Fruit fly (Drosophila melanogaster) whole organism, embryonic: ENCODE data around the gene QIL1.

ENCODE experiments used
- ATbp ChIP-seq: fragments of 200-800 bp; sonication (Bioruptor generic); optimal IDR thresholded peaks from 2 replicates; lab custom pipeline; 2017; ENCODE audit warnings: missing biosample characterization, mild to moderate bottlenecking, missing genetic modification characterization, missing genetic modification reagents
- B-H2 ChIP-seq: fragments of 200-800 bp; sonication (Bioruptor generic); optimal IDR thresholded peaks from 2 replicates; lab custom pipeline; 2018; ENCODE audit warnings: missing biosample characterization, mild to moderate bottlenecking, missing genetic modification characterization
- Bgb ChIP-seq: fragments of 200-800 bp; sonication (Bioruptor generic); IDR thresholded peaks from 2 replicates; pipeline ENCODE4 v1.3.6; 2022; ENCODE audit warnings: missing biosample characterization, missing genetic modification characterization; ENCODE audit not compliant: partially characterized antibody
- BtbVII ChIP-seq: fragments of 200-800 bp; sonication (Bioruptor generic); optimal IDR thresholded peaks from 3 replicates; lab custom pipeline; 2017; ENCODE audit warnings: missing biosample characterization, mild to moderate bottlenecking, missing genetic modification characterization
- CG12236 ChIP-seq: fragments of 200-800 bp; sonication (Bioruptor generic); optimal IDR thresholded peaks from 2 replicates; lab custom pipeline; 2016; ENCODE audit warnings: missing biosample characterization, missing genetic modification characterization
- CG13287 ChIP-seq: fragments of 200-800 bp; sonication (Bioruptor generic); IDR thresholded peaks from 2 replicates; pipeline ENCODE4 v1.3.6; 2022; ENCODE audit warnings: missing biosample characterization, missing genetic modification characterization; ENCODE audit not compliant: partially characterized antibody
- CG13775 ChIP-seq: fragments of 200-800 bp; sonication (Bioruptor generic); optimal IDR thresholded peaks from 3 replicates; lab custom pipeline; 2017; ENCODE audit warnings: missing biosample characterization, mild to moderate bottlenecking, missing genetic modification characterization
- CG1603 ChIP-seq: fragments of 200-800 bp; sonication (Bioruptor generic); optimal IDR thresholded peaks from 2 replicates; lab custom pipeline; 2019; ENCODE audit warnings: missing biosample characterization, mild to moderate bottlenecking, missing genetic modification characterization, moderate library complexity
- CG16815 ChIP-seq: fragments of 200-800 bp; sonication (Bioruptor generic); optimal IDR thresholded peaks from 3 replicates; lab custom pipeline; 2017; ENCODE audit warnings: missing biosample characterization, mild to moderate bottlenecking, missing genetic modification characterization
- CG3847 ChIP-seq: fragments of 200-800 bp; sonication (Bioruptor generic); IDR thresholded peaks from 2 replicates; pipeline ENCODE4 v1.3.6; 2022; ENCODE audit warnings: missing biosample characterization, missing genetic modification characterization
- CG4360 ChIP-seq: fragments of 200-800 bp; sonication (Bioruptor generic); IDR thresholded peaks from 2 replicates; pipeline ENCODE4 v1.3.6; 2022; ENCODE audit warnings: missing biosample characterization, missing genetic modification characterization
- CG6254 ChIP-seq: fragments of 200-800 bp; sonication (Bioruptor generic); optimal IDR thresholded peaks from 3 replicates; lab custom pipeline; 2017; ENCODE audit warnings: mild to moderate bottlenecking, missing biosample characterization, missing genetic modification reagents, missing genetic modification characterization
- CG6854 ChIP-seq: fragments of 200-800 bp; sonication (Bioruptor generic); optimal IDR thresholded peaks from 3 replicates; lab custom pipeline; 2017; ENCODE audit warnings: missing biosample characterization, mild to moderate bottlenecking, missing genetic modification characterization
- CG7928 ChIP-seq: fragments of 200-800 bp; sonication (Bioruptor generic); optimal IDR thresholded peaks from 2 replicates; lab custom pipeline; 2017; ENCODE audit warnings: missing biosample characterization, mild to moderate bottlenecking, missing genetic modification characterization
- CG8944 ChIP-seq: fragments of 200-800 bp; sonication (Bioruptor generic); optimal IDR thresholded peaks from 3 replicates; lab custom pipeline; 2016; ENCODE audit warnings: missing biosample characterization, missing genetic modification characterization
- CG9437 ChIP-seq: fragments of 200-800 bp; sonication (Bioruptor generic); optimal IDR thresholded peaks from 2 replicates; lab custom pipeline; 2018; ENCODE audit warnings: missing biosample characterization, mild to moderate bottlenecking, missing genetic modification characterization
- CG9727 ChIP-seq: fragments of 200-800 bp; sonication (Bioruptor generic); optimal IDR thresholded peaks from 3 replicates; lab custom pipeline; 2017; ENCODE audit warnings: missing biosample characterization, mild to moderate bottlenecking, missing genetic modification characterization
- CkIIα-i1 ChIP-seq: fragments of 200-800 bp; sonication (Bioruptor generic); IDR thresholded peaks from 2 replicates; pipeline ENCODE4 v1.3.6; 2022; ENCODE audit warnings: missing biosample characterization, missing genetic modification characterization
- Deaf1 ChIP-seq: fragments of 200-800 bp; optimal IDR thresholded peaks from 3 replicates; lab custom pipeline; 2019; ENCODE audit warnings: missing biosample characterization, mild to moderate bottlenecking, missing genetic modification characterization, moderate library complexity
- Drgx ChIP-seq: fragments of 200-800 bp; sonication (Bioruptor generic); IDR thresholded peaks from 2 replicates; pipeline ENCODE4 v1.3.6; 2022; ENCODE audit warnings: missing biosample characterization, missing genetic modification characterization
- Ets65A ChIP-seq: fragments of 200-800 bp; sonication (Bioruptor generic); peaks from one replicate; lab custom pipeline; 2016; ENCODE audit warnings: missing biosample characterization, missing genetic modification characterization
- Hand ChIP-seq: fragments of 200-800 bp; sonication (Bioruptor generic); optimal IDR thresholded peaks from 2 replicates; lab custom pipeline; 2017; ENCODE audit warnings: mild to moderate bottlenecking, missing biosample characterization, missing genetic modification reagents, missing genetic modification characterization
- Pdp1 ChIP-seq, 2 experiments: fragments of 200-800 bp; sonication (Bioruptor generic); optimal IDR thresholded peaks; 3 replicates each; lab custom pipeline; 2016; ENCODE audit warnings: missing biosample characterization in 2 of 2, missing genetic modification characterization in 2 of 2, mild to moderate bottlenecking in 1 of 2, moderate library complexity in 1 of 2
- Ssrp ChIP-seq: fragments of 200-800 bp; sonication (Bioruptor generic); optimal IDR thresholded peaks from 2 replicates; lab custom pipeline; 2018; ENCODE audit warnings: missing biosample characterization, mild to moderate bottlenecking, missing genetic modification characterization, moderate library complexity
- Stat92E ChIP-seq, 3 experiments: fragments of >200 bp in 2 of 3; fragments of 200-800 bp in 1 of 3; sonication (Bioruptor generic) in 1 of 3; optimal IDR thresholded peaks; 2 replicates each; lab custom pipeline; 2017 to 2019; ENCODE audit warnings: missing biosample characterization in 3 of 3, missing genetic modification characterization in 3 of 3, mild to moderate bottlenecking in 1 of 3, moderate library complexity in 1 of 3
- YL-1 ChIP-seq: fragments of 200-800 bp; sonication (Bioruptor generic); optimal IDR thresholded peaks from 3 replicates; lab custom pipeline; 2017; ENCODE audit warnings: missing biosample characterization, mild to moderate bottlenecking, missing genetic modification characterization
- ab ChIP-seq: fragments of 200-800 bp; sonication (Bioruptor generic); optimal IDR thresholded peaks from 2 replicates; lab custom pipeline; 2016; ENCODE audit warnings: missing biosample characterization, missing genetic modification characterization
- cg ChIP-seq: fragments of 200-800 bp; sonication (Bioruptor generic); optimal IDR thresholded peaks from 3 replicates; lab custom pipeline; 2019; ENCODE audit warnings: missing biosample characterization, mild to moderate bottlenecking, missing genetic modification characterization, moderate library complexity
- danr ChIP-seq: fragments of 200-800 bp; sonication (Bioruptor generic); IDR thresholded peaks from 2 replicates; pipeline ENCODE4 v1.3.6; 2022; ENCODE audit warnings: missing biosample characterization, missing genetic modification characterization
- en ChIP-seq: fragments of 200-800 bp; sonication (Bioruptor generic); optimal IDR thresholded peaks from 2 replicates; lab custom pipeline; 2016; ENCODE audit warnings: missing biosample characterization, missing genetic modification characterization
- ewg ChIP-seq: fragments of 200-800 bp; sonication (Bioruptor generic); optimal IDR thresholded peaks from 3 replicates; lab custom pipeline; 2017; ENCODE audit warnings: mild to moderate bottlenecking, missing biosample characterization, missing genetic modification reagents, missing genetic modification characterization
- fd3F ChIP-seq: fragments of 200-800 bp; sonication (Bioruptor generic); optimal IDR thresholded peaks from 2 replicates; lab custom pipeline; 2018; ENCODE audit warnings: missing biosample characterization, mild to moderate bottlenecking, missing genetic modification characterization, moderate library complexity
- gcm ChIP-seq: fragments of 200-800 bp; sonication (Bioruptor generic); optimal IDR thresholded peaks from 2 replicates; lab custom pipeline; 2019; ENCODE audit warnings: missing biosample characterization, mild to moderate bottlenecking, missing genetic modification characterization, moderate library complexity
- grn ChIP-seq: fragments of 200-800 bp; sonication (Bioruptor generic); optimal IDR thresholded peaks from 3 replicates; lab custom pipeline; 2017; ENCODE audit warnings: missing biosample characterization, missing genetic modification characterization
- ken ChIP-seq: fragments of 200-800 bp; sonication (Bioruptor generic); IDR thresholded peaks from 3 replicates; pipeline ENCODE4 v1.3.6; 2022; ENCODE audit warnings: missing biosample characterization, missing genetic modification characterization
- lbe ChIP-seq: fragments of 200-800 bp; sonication (Bioruptor generic); optimal IDR thresholded peaks from 2 replicates; lab custom pipeline; 2016; ENCODE audit warnings: missing biosample characterization, mild to moderate bottlenecking, missing genetic modification characterization
- maf-S ChIP-seq: fragments of 200-800 bp; sonication (Bioruptor generic); optimal IDR thresholded peaks from 2 replicates; lab custom pipeline; 2016; ENCODE audit warnings: missing biosample characterization, missing genetic modification characterization
- mam ChIP-seq: fragments of 200-800 bp; sonication (Bioruptor generic); optimal IDR thresholded peaks from 3 replicates; lab custom pipeline; 2016; ENCODE audit warnings: missing biosample characterization, missing genetic modification characterization
- nerfin-2 ChIP-seq: fragments of 200-800 bp; sonication (Bioruptor generic); IDR thresholded peaks from 2 replicates; pipeline ENCODE4 v1.3.6; 2022; ENCODE audit warnings: missing biosample characterization, missing genetic modification characterization; ENCODE audit not compliant: partially characterized antibody
- onecut ChIP-seq: fragments of 200-800 bp; sonication (Bioruptor generic); IDR thresholded peaks from 2 replicates; pipeline ENCODE4 v1.3.6; 2022; ENCODE audit warnings: missing biosample characterization, missing genetic modification characterization
- otp ChIP-seq: fragments of 200-800 bp; sonication (Bioruptor generic); IDR thresholded peaks from 3 replicates; pipeline ENCODE4, ENCODE4 v1.3.6; 2022; ENCODE audit warnings: missing biosample characterization, missing genetic modification characterization
- pb ChIP-seq: fragments of 200-800 bp; sonication (Bioruptor generic); optimal IDR thresholded peaks from 3 replicates; lab custom pipeline; 2016; ENCODE audit warnings: missing biosample characterization, missing genetic modification characterization
- peb ChIP-seq: fragments of 200-800 bp; sonication (Bioruptor generic); IDR thresholded peaks from 2 replicates; pipeline ENCODE4 v1.3.6; 2022; ENCODE audit warnings: missing biosample characterization, missing genetic modification characterization
- pho ChIP-seq: fragments of 200-800 bp; sonication (Bioruptor generic); optimal IDR thresholded peaks from 2 replicates; lab custom pipeline; 2016; ENCODE audit warnings: missing biosample characterization, missing genetic modification characterization
- phol ChIP-seq: fragments of 200-800 bp; sonication (Bioruptor generic); optimal IDR thresholded peaks from 3 replicates; lab custom pipeline; 2018; ENCODE audit warnings: missing biosample characterization, mild to moderate bottlenecking, missing genetic modification characterization, moderate library complexity
- psq ChIP-seq: fragments of 200-800 bp; sonication (Bioruptor generic); optimal IDR thresholded peaks from 2 replicates; lab custom pipeline; 2017; ENCODE audit warnings: missing biosample characterization, missing genetic modification characterization
- slbo ChIP-seq: fragments of 200-800 bp; sonication (Bioruptor generic); IDR thresholded peaks from 2 replicates; pipeline ENCODE4 v1.3.6; 2022; ENCODE audit warnings: missing biosample characterization, missing genetic modification characterization
- so ChIP-seq: fragments of 200-800 bp; sonication (Bioruptor generic); IDR thresholded peaks from 3 replicates; pipeline ENCODE4 v1.3.6; 2022; ENCODE audit warnings: missing biosample characterization, missing genetic modification characterization
- tna ChIP-seq: fragments of 200-800 bp; sonication (Bioruptor generic); IDR thresholded peaks from 2 replicates; pipeline ENCODE4 v1.3.6; 2022; ENCODE audit warnings: missing biosample characterization, missing genetic modification characterization; ENCODE audit not compliant: partially characterized antibody
- vvl ChIP-seq: fragments of 200-800 bp; sonication (Bioruptor generic); IDR thresholded peaks from 2 replicates; pipeline ENCODE4 v1.3.6; 2022; ENCODE audit warnings: missing biosample characterization, missing genetic modification characterization
- zen2 ChIP-seq: fragments of 200-800 bp; sonication (Bioruptor generic); IDR thresholded peaks from 3 replicates; pipeline ENCODE4 v1.3.6; 2022; ENCODE audit warnings: missing biosample characterization, missing genetic modification characterization; ENCODE audit not compliant: partially characterized antibody

QIL1 gene

dm6 chr3L:17475979-17476393 is 10.2 kb downstream of the QIL1 start, which contains the start of gene CG34250 (continued):
- TF ChIP-seq cg (GFP tag; lab: Kevin White, UChicago) (no peak), Deaf1 (tag; lab: Kevin White, UChicago) (peak; percentile 3), CG6854 (GFP tag; lab: Kevin White, UChicago) (no peak), zen2 (GFP tag; lab: Robert Waterston, UW) (peak; percentile 44; the same call in 2 of the 3 replicates), mam (peak; percentile 48), Drgx (GFP tag; lab: Robert Waterston, UW) (no peak), ATbp (GFP tag; lab: Kevin White, UChicago) (no peak), CG3847 (GFP tag; lab: Robert Waterston, UW) (no peak; the same call in 1 of the 2 replicates), CG13775 (GFP tag; lab: Kevin White, UChicago) (peak; percentile 59), Stat92E (GFP tag; optimal IDR thresholded peaks at IDR 0.05; lab: Kevin White, UChicago) (peak in 1 of 3 experiments; percentile 72), CG9727 (GFP tag; lab: Kevin White, UChicago) (peak; percentile 31), BtbVII (GFP tag; lab: Kevin White, UChicago) (no peak), slbo (peak; percentile 47; the same call in 1 of the 2 replicates), nerfin-2 (GFP tag; lab: Robert Waterston, UW) (peak; percentile 34; the same call in 1 of the 2 replicates), vvl (GFP tag; lab: Robert Waterston, UW) (no peak), phol (peak; percentile 63), pho (GFP tag; lab: Kevin White, UChicago) (no peak), maf-S (peak; percentile 5), en (GFP tag; lab: Kevin White, UChicago) (no peak), Pdp1 (GFP tag; optimal IDR thresholded peaks at IDR 0.05; lab: Kevin White, UChicago) (peak in 1 of 2 experiments; percentile 2), CG8944 (no peak), danr (GFP tag; lab: Robert Waterston, UW) (no peak), ab (GFP tag; lab: Kevin White, UChicago) (no peak), ken (GFP tag; lab: Robert Waterston, UW) (no peak), CG4360 (GFP tag; lab: Robert Waterston, UW) (no peak), peb (GFP tag; lab: Robert Waterston, UW) (no peak), Hand (no peak), CG16815 (GFP tag; lab: Kevin White, UChicago) (no peak), B-H2 (GFP tag; lab: Kevin White, UChicago) (peak; percentile 60), onecut (GFP tag; lab: Robert Waterston, UW) (peak; percentile 74), Ssrp (tag; lab: Kevin White, UChicago) (no peak), CG12236 (GFP tag; lab: Kevin White, UChicago) (no peak), fd3F (no peak), so (GFP tag; lab: Robert Waterston, UW) (no peak), lbe (peak; percentile 67), ewg (no peak), YL-1 (GFP tag; lab: Kevin White, UChicago) (peak; percentile 75), tna (GFP tag; lab: Robert Waterston, UW) (peak; percentile 43; the same call in 1 of the 2 replicates), grn (GFP tag; lab: Kevin White, UChicago) (no peak), pb (GFP tag; lab: Kevin White, UChicago) (no peak), Bgb (peak; percentile 72), CG7928 (peak; percentile 54), CG9437 (GFP tag; lab: Kevin White, UChicago) (no peak), CG6254 (GFP tag; lab: Kevin White, UChicago) (no peak), psq (GFP tag; lab: Kevin White, UChicago) (no peak), Ets65A (GFP tag; lab: Kevin White, UChicago) (no peak), CG1603 (tag; lab: Kevin White, UChicago) (peak; percentile 25), gcm (no peak), otp (GFP tag; lab: Robert Waterston, UW) (no peak), CkIIα-i1 (GFP tag; lab: Robert Waterston, UW) (no peak), CG13287 (GFP tag; lab: Robert Waterston, UW) (peak; percentile 87)
